Fruit fly (Drosophila melanogaster): Measurements from ENCODE around the gene CG6761.

CG6761 gene

dm6 chr3L:9713828-9714536 lies 10.6 kb upstream of the CG6761 start, which contains the start of gene vsg:
Gene vsg (plus strand): TSS chr3L:9714324.
- peak; percentile 76 for TF ChIP-seq noc (tag; optimal IDR thresholded peaks at IDR 0.05)

- no peak for TF ChIP-seq noc (tag; optimal IDR thresholded peaks at IDR 0.05)
Observed at dm6 chr3L:9713383-9713827, 10.0 kb upstream of the CG6761 start, which contains the start of gene SH3PX1. Gene SH3PX1 (minus strand): TSS chr3L:9713827.

dm6 chr3L:9712066-9712789 lies 8.8 kb upstream of the CG6761 start:
- no peak for TF ChIP-seq noc (tag; optimal IDR thresholded peaks at IDR 0.05)

dm6 chr3L:9711203-9711602 lies 7.8 kb upstream of the CG6761 start:
- no peak for TF ChIP-seq noc (tag; optimal IDR thresholded peaks at IDR 0.05)

- no peak for TF ChIP-seq noc (tag; optimal IDR thresholded peaks at IDR 0.05)
Observed at dm6 chr3L:9708797-9709196, 5.4 kb upstream of the CG6761 start.

- no peak for TF ChIP-seq noc (tag; optimal IDR thresholded peaks at IDR 0.05)
Observed at dm6 chr3L:9705591-9705990, 2.2 kb upstream of the CG6761 start.

- no peak for TF ChIP-seq noc (tag; optimal IDR thresholded peaks at IDR 0.05)
Observed at dm6 chr3L:9704162-9704748, 860 bp upstream of the CG6761 start, which contains the start of gene CG16711. Gene CG16711 (plus strand): TSS chr3L:9704331.

- no peak for TF ChIP-seq noc (tag; optimal IDR thresholded peaks at IDR 0.05)
Observed at dm6 chr3L:9698193-9698642, 5.2 kb downstream of the CG6761 start, which contains the start of gene Ubc4. Gene Ubc4 (plus strand): TSS chr3L:9698336.

dm6 chr3L:9697527-9697883 lies 5.9 kb downstream of the CG6761 start:
- TF ChIP-seq noc (tag; optimal IDR thresholded peaks at IDR 0.05) = no peak

- TF ChIP-seq noc (tag; optimal IDR thresholded peaks at IDR 0.05) = peak; percentile 72
Observed at dm6 chr3L:9696650-9697526, 6.5 kb downstream of the CG6761 start, which contains the start of gene Prps. Gene Prps (minus strand): TSS chr3L:9696700.

- no peak for TF ChIP-seq noc (tag; optimal IDR thresholded peaks at IDR 0.05)
Observed at dm6 chr3L:9695647-9696046, 7.7 kb downstream of the CG6761 start.

- TF ChIP-seq noc (tag; optimal IDR thresholded peaks at IDR 0.05) = no peak
Observed at dm6 chr3L:9695242-9695641, 8.2 kb downstream of the CG6761 start.

dm6 chr3L:9694867-9695236 lies 8.5 kb downstream of the CG6761 start:
- no peak for TF ChIP-seq noc (tag; optimal IDR thresholded peaks at IDR 0.05)

- no peak for TF ChIP-seq noc (tag; optimal IDR thresholded peaks at IDR 0.05)
Observed at dm6 chr3L:9694169-9694866, 9.1 kb downstream of the CG6761 start.

- no peak for TF ChIP-seq noc (tag; optimal IDR thresholded peaks at IDR 0.05)
Observed at dm6 chr3L:9693552-9694133, 9.8 kb downstream of the CG6761 start.

Data from whole organism, larva.